Worm (Caenorhabditis elegans) whole organism, L4 larva: ENCODE measurements around the gene srd-3.
A peak's percentile ranks its signal among the peaks of the same experiment; 100 is the strongest.

Experiments
- F49E8.2 ChIP-seq: sonication (generic microtip); optimal IDR thresholded peaks from 2 replicates; lab custom pipeline; 2016; ENCODE audit warnings: missing compliant biosample characterization, mild to moderate bottlenecking, missing genetic modification characterization, borderline replicate concordance
- R02D3.7 ChIP-seq: fragments of 150-350 bp; sonication (generic microtip); optimal IDR thresholded peaks from 3 replicates; lab custom pipeline; 2014; ENCODE audit warnings: missing biosample characterization, missing genetic modification characterization
- T20F7.1 ChIP-seq: fragments of 200-800 bp; sonication (Bioruptor generic); optimal IDR thresholded peaks from 2 replicates; lab custom pipeline; 2018; ENCODE audit warnings: mild to moderate bottlenecking, missing genetic modification characterization, missing compliant biosample characterization
- Y75B8A.6 ChIP-seq: fragments of 200-800 bp; sonication (Bioruptor generic); IDR thresholded peaks from 2 replicates; pipeline ENCODE4 v1.3.6; 2022; ENCODE audit warnings: missing genetic modification reagents, missing genetic modification characterization, missing compliant biosample characterization
- ZK546.5 ChIP-seq, 2 experiments: sonication (generic microtip); optimal IDR thresholded peaks; 2 replicates each; lab custom pipeline; 2017; ENCODE audit warnings: missing biosample characterization in 2 of 2, missing genetic modification characterization in 2 of 2
- aha-1 ChIP-seq: fragments of 150-350 bp; peaks from one replicate; lab custom pipeline; 2014; ENCODE audit warnings: missing biosample characterization, missing genetic modification characterization
- ceh-20 ChIP-seq: fragments of 200-800 bp; sonication (Bioruptor generic); IDR thresholded peaks from 2 replicates; pipeline ENCODE4 v1.3.6; 2022; ENCODE audit warnings: missing genetic modification reagents, missing genetic modification characterization, missing compliant biosample characterization
- ceh-28 ChIP-seq: fragments of 150-350 bp; optimal IDR thresholded peaks from 2 replicates; lab custom pipeline; 2014; ENCODE audit warnings: missing biosample characterization, missing genetic modification reagents, missing genetic modification characterization
- ceh-44 ChIP-seq: fragments of 200-800 bp; sonication (Bioruptor generic); IDR thresholded peaks from 2 replicates; pipeline ENCODE4 v1.3.6; 2022; ENCODE audit warnings: missing genetic modification reagents, missing genetic modification characterization, missing compliant biosample characterization
- ceh-82 ChIP-seq: sonication (generic microtip); optimal IDR thresholded peaks from 2 replicates; lab custom pipeline; 2017; ENCODE audit warnings: missing biosample characterization, missing genetic modification characterization
- ces-1 ChIP-seq: fragments of 150-350 bp; sonication (generic microtip); optimal IDR thresholded peaks from 4 replicates; lab custom pipeline; 2014; ENCODE audit warnings: missing biosample characterization, missing genetic modification reagents, missing genetic modification characterization
- daf-12 ChIP-seq: fragments of 150-350 bp; optimal IDR thresholded peaks from 2 replicates; lab custom pipeline; 2014; ENCODE audit warnings: missing biosample characterization, missing genetic modification reagents, missing genetic modification characterization
- daf-16 ChIP-seq, 3 experiments: sonication (generic microtip); optimal IDR thresholded peaks; 2 replicates each; lab custom pipeline; 2016 to 2017; ENCODE audit warnings: missing genetic modification characterization in 3 of 3, missing genetic modification reagents in 3 of 3, mild to moderate bottlenecking in 2 of 3, missing compliant biosample characterization in 2 of 3, missing biosample characterization in 1 of 3, moderate library complexity in 1 of 3
- daf-19 ChIP-seq: fragments of 200-800 bp; sonication (Bioruptor generic); conservative IDR thresholded peaks from 2 replicates; pipeline ENCODE4 v1.3.6; 2022; ENCODE audit warnings: missing genetic modification characterization, missing compliant biosample characterization
- daf-8 ChIP-seq: fragments of 200-800 bp; sonication (Bioruptor generic); IDR thresholded peaks from 2 replicates; pipeline ENCODE4 v1.3.6; 2022; ENCODE audit warnings: missing genetic modification characterization, missing compliant biosample characterization
- dmd-6 ChIP-seq: fragments of 200-800 bp; sonication (Bioruptor generic); IDR thresholded peaks from 2 replicates; pipeline ENCODE4 v1.3.6; 2022; ENCODE audit warnings: missing genetic modification reagents, missing genetic modification characterization, missing compliant biosample characterization
- dmd-8 ChIP-seq: fragments of 200-800 bp; sonication (Bioruptor generic); IDR thresholded peaks from 2 replicates; pipeline ENCODE4 v1.3.6; 2022; ENCODE audit warnings: missing genetic modification characterization, missing compliant biosample characterization
- dpl-1 ChIP-seq: fragments of 150-350 bp; optimal IDR thresholded peaks from 2 replicates; lab custom pipeline; 2014; ENCODE audit warnings: missing biosample characterization, missing genetic modification reagents, missing genetic modification characterization
- dve-1 ChIP-seq: sonication (generic microtip); optimal IDR thresholded peaks from 2 replicates; lab custom pipeline; 2017; ENCODE audit warnings: antibody characterized with exemption, mild to moderate bottlenecking, missing genetic modification characterization, missing compliant biosample characterization; ENCODE audit not compliant: insufficient read depth
- egl-27 ChIP-seq: sonication (generic microtip); optimal IDR thresholded peaks from 3 replicates; lab custom pipeline; 2017; ENCODE audit warnings: missing biosample characterization, missing genetic modification reagents, missing genetic modification characterization
- egl-43 ChIP-seq: fragments of 200-800 bp; sonication (Bioruptor generic); IDR thresholded peaks from 2 replicates; pipeline ENCODE4 v1.3.6; 2022; ENCODE audit warnings: missing genetic modification reagents, missing genetic modification characterization, missing compliant biosample characterization
- fos-1 ChIP-seq: fragments of 150-350 bp; optimal IDR thresholded peaks from 2 replicates; lab custom pipeline; 2014; ENCODE audit warnings: missing biosample characterization, missing genetic modification characterization
- hlh-11 ChIP-seq: fragments of 200-800 bp; sonication (Bioruptor generic); optimal IDR thresholded peaks from 2 replicates; lab custom pipeline; 2018; ENCODE audit warnings: mild to moderate bottlenecking, missing genetic modification characterization, missing compliant biosample characterization
- hlh-30 ChIP-seq: sonication (generic microtip); optimal IDR thresholded peaks from 2 replicates; lab custom pipeline; 2017; ENCODE audit warnings: antibody characterized with exemption, mild to moderate bottlenecking, missing genetic modification characterization, missing compliant biosample characterization; ENCODE audit not compliant: insufficient read depth
- hmg-1.1 ChIP-seq: fragments of 200-800 bp; sonication (Bioruptor generic); IDR thresholded peaks from 2 replicates; pipeline ENCODE4 v1.3.6; 2022; ENCODE audit warnings: missing genetic modification reagents, missing genetic modification characterization, missing compliant biosample characterization
- lim-7 ChIP-seq: fragments of 200-800 bp; sonication (Bioruptor generic); IDR thresholded peaks from 2 replicates; pipeline ENCODE4 v1.3.6; 2022; ENCODE audit warnings: missing genetic modification characterization, missing compliant biosample characterization
- lin-1 ChIP-seq: fragments of 200-800 bp; sonication (Bioruptor generic); IDR thresholded peaks from 2 replicates; pipeline ENCODE4 v1.3.6; 2022; ENCODE audit warnings: missing genetic modification reagents, missing genetic modification characterization, missing compliant biosample characterization
- lin-13 ChIP-seq: fragments of 150-350 bp; optimal IDR thresholded peaks from 2 replicates; lab custom pipeline; 2014; ENCODE audit warnings: missing biosample characterization, missing genetic modification reagents, missing genetic modification characterization
- lin-39 ChIP-seq: fragments of 150-350 bp; optimal IDR thresholded peaks from 2 replicates; lab custom pipeline; 2014; ENCODE audit warnings: missing biosample characterization, missing genetic modification reagents, missing genetic modification characterization
- lir-3 ChIP-seq: sonication (generic microtip); optimal IDR thresholded peaks from 2 replicates; lab custom pipeline; 2016; ENCODE audit warnings: mild to moderate bottlenecking, missing genetic modification characterization, missing compliant biosample characterization
- mdl-1 ChIP-seq, 2 experiments: fragments of 150-350 bp in 1 of 2; sonication (generic microtip) in 1 of 2; optimal IDR thresholded peaks; 2 replicates each; lab custom pipeline; 2014 to 2017; ENCODE audit warnings: missing biosample characterization in 2 of 2, missing genetic modification characterization in 2 of 2
- nhr-28 ChIP-seq: fragments of 150-350 bp; optimal IDR thresholded peaks from 2 replicates; lab custom pipeline; 2014; ENCODE audit warnings: missing biosample characterization, missing genetic modification characterization
- nhr-41 ChIP-seq: fragments of 200-800 bp; sonication (Bioruptor generic); IDR thresholded peaks from 2 replicates; pipeline ENCODE4 v1.3.6; 2022; ENCODE audit warnings: missing genetic modification reagents, missing genetic modification characterization, missing compliant biosample characterization
- nhr-6 ChIP-seq: fragments of 150-350 bp; optimal IDR thresholded peaks from 2 replicates; lab custom pipeline; 2014; ENCODE audit warnings: missing biosample characterization, missing genetic modification characterization
- nhr-77 ChIP-seq: fragments of 150-350 bp; optimal IDR thresholded peaks from 2 replicates; lab custom pipeline; 2014; ENCODE audit warnings: missing biosample characterization, missing genetic modification characterization
- pqm-1 ChIP-seq: sonication (generic microtip); optimal IDR thresholded peaks from 2 replicates; lab custom pipeline; 2017; ENCODE audit warnings: missing biosample characterization, missing genetic modification characterization
- spr-3 ChIP-seq: fragments of 200-800 bp; sonication (Bioruptor generic); optimal IDR thresholded peaks from 2 replicates; lab custom pipeline; 2018; ENCODE audit warnings: mild to moderate bottlenecking, missing genetic modification characterization, missing compliant biosample characterization
- unc-39 ChIP-seq: sonication (generic microtip); optimal IDR thresholded peaks from 2 replicates; lab custom pipeline; 2017; ENCODE audit warnings: missing biosample characterization, missing genetic modification characterization
- unc-62 ChIP-seq, 3 experiments: fragments of 150-350 bp in 1 of 3; sonication (generic microtip); optimal IDR thresholded peaks in 2 of 3; peaks in 1 of 3; 1 replicate in 1 of 3; 2 replicates in 2 of 3; lab custom pipeline; 2014 to 2017; ENCODE audit warnings: missing biosample characterization in 3 of 3, missing genetic modification characterization in 3 of 3, missing genetic modification reagents in 3 of 3, missing genotype in 1 of 3
- zfp-2 ChIP-seq: sonication (generic microtip); optimal IDR thresholded peaks from 2 replicates; lab custom pipeline; 2016; ENCODE audit warnings: mild to moderate bottlenecking, missing genetic modification characterization, missing compliant biosample characterization
- zip-11 ChIP-seq: fragments of 200-800 bp; sonication (Bioruptor generic); IDR thresholded peaks from 2 replicates; pipeline ENCODE4 v1.3.6; 2022; ENCODE audit warnings: missing genetic modification characterization, missing compliant biosample characterization
- ztf-11 ChIP-seq: fragments of 150-350 bp; optimal IDR thresholded peaks from 2 replicates; lab custom pipeline; 2014; ENCODE audit warnings: missing biosample characterization, missing genetic modification characterization
- ztf-7 ChIP-seq: fragments of 150-350 bp; optimal IDR thresholded peaks from 2 replicates; lab custom pipeline; 2014; ENCODE audit warnings: missing biosample characterization, missing genetic modification characterization

srd-3 gene

DNA sequence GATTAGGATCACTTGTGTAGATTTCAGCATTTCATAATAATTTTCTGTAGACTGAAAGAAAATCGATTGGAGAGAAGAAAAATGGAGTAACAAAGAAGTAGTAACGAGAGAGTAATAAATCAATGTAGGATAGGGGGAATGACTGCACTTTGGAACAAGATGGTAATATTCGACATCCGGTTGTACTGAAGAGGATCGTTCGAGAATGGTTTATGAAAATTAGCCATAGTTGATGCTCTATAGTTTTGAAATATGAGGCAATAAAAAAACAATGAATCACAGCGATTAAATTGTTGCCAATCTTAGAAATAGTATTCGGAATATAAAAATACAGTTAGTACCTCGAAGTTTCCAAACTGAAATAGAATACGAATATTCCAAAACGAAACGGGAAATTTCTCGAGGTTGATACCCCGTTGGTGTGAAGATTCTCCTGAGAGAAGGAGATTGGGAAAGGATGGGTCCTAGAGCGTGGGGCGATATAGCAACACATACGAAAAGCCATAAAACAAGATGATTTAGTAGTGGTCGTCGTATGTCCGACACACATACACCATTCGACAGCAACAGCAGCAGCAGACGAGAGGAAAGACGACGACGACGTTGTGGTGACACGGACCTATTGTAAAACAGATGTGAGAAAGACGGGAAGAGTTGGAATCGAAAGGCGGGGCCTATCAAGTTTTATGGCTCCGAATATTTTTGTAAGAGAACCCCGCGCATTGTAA is 4.9 kb upstream of the srd-3 start, which contains the start of gene cwn-1:
cwn-1 (minus strand) TSS at position 51 of the 728 bp plus-strand sequence.
- TF ChIP-seq T20F7.1 (GFP tag; lab: Kevin White, UChicago) (no peak), daf-19 (GFP tag; lab: Robert Waterston, UW) (no peak), lin-1 (GFP tag; lab: Robert Waterston, UW) (no peak), nhr-41 (GFP tag; lab: Robert Waterston, UW) (no peak), ceh-20 (GFP tag; lab: Robert Waterston, UW) (no peak), daf-8 (no peak), daf-16 (GFP tag; optimal IDR thresholded peaks at IDR 0.05; lab: Kevin White, UChicago) (no peak), daf-16 (tag; optimal IDR thresholded peaks at IDR 0.05; lab: Kevin White, UChicago) (no peak), dpl-1 (no peak)

- no peak for TF ChIP-seq egl-27
- no peak for TF ChIP-seq hmg-1.1
- no peak for TF ChIP-seq zip-11 (GFP tag; lab: Robert Waterston, UW)
- TF ChIP-seq lin-13 (GFP tag; lab: Kevin White, UChicago): no peak
- TF ChIP-seq unc-39: no peak
Observed at ce11 chrII:129770-130169, 941 bp upstream of the srd-3 start.

DNA sequence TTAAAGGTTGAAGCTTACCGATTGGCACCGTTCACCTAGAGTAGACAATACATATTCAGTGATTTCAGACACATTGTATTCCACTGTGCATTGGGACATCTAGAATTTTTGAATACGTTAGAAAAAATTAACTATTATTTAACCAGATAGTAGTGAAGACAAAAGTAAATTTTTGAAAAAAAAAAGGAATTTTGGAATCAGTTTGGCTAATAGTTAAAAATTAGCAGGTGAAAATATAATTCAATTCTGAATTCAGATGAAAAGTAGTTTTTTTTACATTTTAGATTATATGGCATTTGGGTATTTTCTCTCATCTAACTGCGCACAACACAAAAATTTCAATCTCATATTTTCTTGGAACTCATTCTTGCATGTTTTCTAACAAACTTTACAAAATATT is 3.9 kb downstream of the srd-3 start, which contains the start of gene nmur-2:
nmur-2 (minus strand) TSS at position 101 of the 400 bp plus-strand sequence.
- TF ChIP-seq ceh-28 (tag; lab: Kevin White, UChicago) (no peak), aha-1 (tag; lab: Kevin White, UChicago) (no peak), lim-7 (GFP tag; lab: Robert Waterston, UW) (no peak), Y75B8A.6 (no peak), F49E8.2 (tag; lab: Kevin White, UChicago) (no peak), unc-39 (no peak), lin-39 (no peak), lir-3 (tag; lab: Kevin White, UChicago) (no peak), ztf-7 (tag; lab: Kevin White, UChicago) (no peak), lin-1 (GFP tag; lab: Robert Waterston, UW) (no peak), egl-43 (GFP tag; lab: Robert Waterston, UW) (no peak), spr-3 (GFP tag; lab: Kevin White, UChicago) (no peak), daf-12 (no peak), R02D3.7 (tag; lab: Kevin White, UChicago) (no peak)
- TF ChIP-seq, all 104 proteins: peak for 0

DNA sequence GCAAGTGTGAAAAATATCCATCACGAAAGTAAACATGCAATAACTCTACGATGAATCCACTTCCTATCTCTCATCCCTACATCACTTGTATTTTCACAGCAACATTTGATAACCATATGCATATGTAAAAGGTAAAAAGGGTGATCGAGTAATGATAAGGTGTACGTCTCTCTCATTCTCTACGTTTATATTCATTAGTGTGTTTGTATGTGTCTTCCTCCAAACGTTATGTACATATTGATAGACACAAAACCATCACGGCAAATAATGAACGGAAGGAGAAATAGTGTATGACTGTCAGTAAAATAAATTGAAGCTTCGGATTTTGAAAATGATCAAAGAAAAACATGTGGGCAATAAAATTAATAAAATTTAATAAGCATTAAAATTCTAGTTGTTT is 6.3 kb downstream of the srd-3 start:
- TF ChIP-seq ceh-44 (GFP tag; lab: Robert Waterston, UW): no peak
- no peak for TF ChIP-seq zfp-2
- TF ChIP-seq nhr-28 (tag; lab: Kevin White, UChicago): peak; percentile 78
- TF ChIP-seq unc-62 (GFP tag; optimal IDR thresholded peaks at IDR 0.05 in 1 of 2; lab: Kevin White, UChicago): no peak
- no peak for TF ChIP-seq unc-62 (tag; optimal IDR thresholded peaks at IDR 0.05; lab: Kevin White, UChicago)
- peak; percentile 0 for TF ChIP-seq nhr-6
- peak; percentile 79 for TF ChIP-seq pqm-1 (tag; lab: Kevin White, UChicago)
- TF ChIP-seq daf-16 (GFP tag; optimal IDR thresholded peaks at IDR 0.05; lab: Kevin White, UChicago): no peak
- TF ChIP-seq daf-16 (tag; optimal IDR thresholded peaks at IDR 0.05; lab: Kevin White, UChicago): peak; percentile 47
- TF ChIP-seq, all 104 proteins: peak for 4

ce11 chrII:122008-122407 is 6.8 kb downstream of the srd-3 start:
- TF ChIP-seq hlh-30 (tag; lab: Kevin White, UChicago): peak; percentile 39
- TF ChIP-seq aha-1 (tag; lab: Kevin White, UChicago): peak; percentile 31
- TF ChIP-seq dmd-8 (GFP tag; lab: Robert Waterston, UW): no peak
- TF ChIP-seq nhr-77: no peak
- TF ChIP-seq hlh-11 (tag; lab: Kevin White, UChicago): peak; percentile 11
- no peak for TF ChIP-seq unc-39
- TF ChIP-seq ztf-11 (tag; lab: Kevin White, UChicago): no peak
- no peak for TF ChIP-seq egl-27
- no peak for TF ChIP-seq ces-1 (GFP tag; lab: Kevin White, UChicago)
- peak; percentile 9 for TF ChIP-seq nhr-28 (tag; lab: Kevin White, UChicago)
- TF ChIP-seq fos-1 (tag; lab: Kevin White, UChicago): no peak
- TF ChIP-seq dve-1 (tag; lab: Kevin White, UChicago): peak; percentile 15
- no peak for TF ChIP-seq ZK546.5 (tag; optimal IDR thresholded peaks at IDR 0.05; lab: Kevin White, UChicago)
- no peak for TF ChIP-seq egl-43 (GFP tag; lab: Robert Waterston, UW)
- no peak for TF ChIP-seq mdl-1 (tag; optimal IDR thresholded peaks at IDR 0.05; lab: Kevin White, UChicago)
- no peak for TF ChIP-seq dmd-6
- no peak for TF ChIP-seq daf-12
- TF ChIP-seq ceh-82: no peak
